Worm (Caenorhabditis elegans) whole organism, late embryonic: Measurements from ENCODE around the gene npp-18.

Source experiments
- ama-1 ChIP-seq: fragments of 150-350 bp; optimal IDR thresholded peaks from 2 replicates; lab custom pipeline; 2014
- ceh-19 ChIP-seq: fragments of 200-800 bp; sonication (Bioruptor generic); optimal IDR thresholded peaks from 2 replicates; lab custom pipeline; 2018; ENCODE audit warnings: mild to moderate bottlenecking, missing genetic modification characterization, missing compliant biosample characterization
- ceh-24 ChIP-seq: sonication (generic microtip); optimal IDR thresholded peaks from 2 replicates; lab custom pipeline; 2016; ENCODE audit warnings: mild to moderate bottlenecking, missing genetic modification characterization, missing compliant biosample characterization
- che-1 ChIP-seq: sonication (generic microtip); optimal IDR thresholded peaks from 2 replicates; lab custom pipeline; 2016; ENCODE audit warnings: mild to moderate bottlenecking, missing genetic modification characterization, missing compliant biosample characterization
- hlh-30 ChIP-seq: sonication (generic microtip); optimal IDR thresholded peaks from 2 replicates; lab custom pipeline; 2017; ENCODE audit warnings: antibody characterized with exemption, missing genetic modification characterization, missing compliant biosample characterization; ENCODE audit not compliant: insufficient read depth
- lin-11 ChIP-seq: fragments of 200-800 bp; sonication (Bioruptor generic); optimal IDR thresholded peaks from 2 replicates; lab custom pipeline; 2018; ENCODE audit warnings: mild to moderate bottlenecking, missing genetic modification characterization, missing compliant biosample characterization
- pag-3 ChIP-seq: sonication (generic microtip); optimal IDR thresholded peaks from 2 replicates; lab custom pipeline; 2016; ENCODE audit warnings: missing compliant biosample characterization, missing genetic modification characterization, borderline replicate concordance
- pat-9 ChIP-seq: fragments of 200-800 bp; sonication (Bioruptor generic); optimal IDR thresholded peaks from 2 replicates; lab custom pipeline; 2018; ENCODE audit warnings: mild to moderate bottlenecking, missing genetic modification characterization, moderate library complexity, missing compliant biosample characterization
- pha-4 ChIP-seq: fragments of 150-350 bp; optimal IDR thresholded peaks from 2 replicates; lab custom pipeline; 2018; ENCODE audit warnings: missing biosample characterization, missing genetic modification reagents, missing genetic modification characterization
- ref-2 ChIP-seq: sonication (generic microtip); optimal IDR thresholded peaks from 2 replicates; lab custom pipeline; 2016; ENCODE audit warnings: missing genetic modification characterization, missing compliant biosample characterization
- sdc-2 ChIP-seq: sonication (generic microtip); optimal IDR thresholded peaks from 2 replicates; lab custom pipeline; 2016; ENCODE audit warnings: missing genotype, missing genetic modification characterization, missing compliant biosample characterization
- sox-4 ChIP-seq: sonication (generic microtip); optimal IDR thresholded peaks from 2 replicates; lab custom pipeline; 2017; ENCODE audit warnings: mild to moderate bottlenecking, missing genetic modification characterization, inconsistent platforms, missing compliant biosample characterization
- tbx-2 ChIP-seq: sonication (generic microtip); optimal IDR thresholded peaks from 2 replicates; lab custom pipeline; 2016; ENCODE audit warnings: missing genetic modification characterization, missing compliant biosample characterization
- ztf-16 ChIP-seq: sonication (generic microtip); optimal IDR thresholded peaks from 2 replicates; lab custom pipeline; 2017; ENCODE audit warnings: missing genetic modification characterization, missing compliant biosample characterization

- peak; percentile 63 for TF ChIP-seq ceh-19 (GFP tag; lab: Kevin White, UChicago)
- no peak for TF ChIP-seq ztf-16 (tag; lab: Kevin White, UChicago)
- TF ChIP-seq pat-9 (tag; lab: Kevin White, UChicago), result no peak
- no peak for TF ChIP-seq pha-4 (tag; lab: Kevin White, UChicago)
- TF ChIP-seq ceh-24 (tag; lab: Kevin White, UChicago), result no peak
- no peak for TF ChIP-seq hlh-30 (tag; lab: Kevin White, UChicago)
- TF ChIP-seq sox-4 (tag; lab: Kevin White, UChicago), result no peak
- no peak for TF ChIP-seq pag-3 (tag; lab: Kevin White, UChicago)
- no peak for TF ChIP-seq tbx-2
- TF ChIP-seq che-1 (tag; lab: Kevin White, UChicago), result no peak
- no peak for TF ChIP-seq lin-11 (tag; lab: Kevin White, UChicago)
- TF ChIP-seq ama-1 (lab: Kevin White, UChicago), result no peak
- TF ChIP-seq ref-2 (tag; lab: Kevin White, UChicago), result peak; percentile 51
- TF ChIP-seq sdc-2 (tag; lab: Kevin White, UChicago), result no peak
Measured at ce11 chrIII:13258163-13258562, 38.5 kb upstream of the npp-18 start.
